Worm (Caenorhabditis elegans) whole organism, L4 larva: ENCODE measurements around the gene F44B9.8.

Source experiments
- D1046.2 ChIP-seq: fragments of 200-800 bp; sonication (Bioruptor generic); IDR thresholded peaks from 2 replicates; pipeline ENCODE4 v1.3.6; 2022; ENCODE audit warnings: missing genetic modification characterization, missing compliant biosample characterization
- F10B5.3 ChIP-seq: sonication (generic microtip); optimal IDR thresholded peaks from 2 replicates; lab custom pipeline; 2016; ENCODE audit warnings: mild to moderate bottlenecking, missing genetic modification characterization, missing compliant biosample characterization
- T20F7.1 ChIP-seq: fragments of 200-800 bp; sonication (Bioruptor generic); optimal IDR thresholded peaks from 2 replicates; lab custom pipeline; 2018; ENCODE audit warnings: mild to moderate bottlenecking, missing genetic modification characterization, missing compliant biosample characterization
- Y5F2A.4 ChIP-seq: fragments of 200-800 bp; sonication (Bioruptor generic); optimal IDR thresholded peaks from 2 replicates; lab custom pipeline; 2018; ENCODE audit warnings: mild to moderate bottlenecking, missing genetic modification characterization, missing compliant biosample characterization
- ZK546.5 ChIP-seq, 2 experiments: sonication (generic microtip); optimal IDR thresholded peaks; 2 replicates each; lab custom pipeline; 2017; ENCODE audit warnings: missing biosample characterization in 2 of 2, missing genetic modification characterization in 2 of 2
- aha-1 ChIP-seq: fragments of 150-350 bp; peaks from one replicate; lab custom pipeline; 2014; ENCODE audit warnings: missing biosample characterization, missing genetic modification characterization
- aly-2 ChIP-seq: sonication (generic microtip); optimal IDR thresholded peaks from 2 replicates; lab custom pipeline; 2018; ENCODE audit warnings: missing biosample characterization, missing genetic modification characterization
- attf-4 ChIP-seq: sonication (generic microtip); optimal IDR thresholded peaks from 3 replicates; lab custom pipeline; 2017; ENCODE audit warnings: missing biosample characterization, missing genetic modification characterization
- ceh-20 ChIP-seq: fragments of 200-800 bp; sonication (Bioruptor generic); IDR thresholded peaks from 2 replicates; pipeline ENCODE4 v1.3.6; 2022; ENCODE audit warnings: missing genetic modification reagents, missing genetic modification characterization, missing compliant biosample characterization
- ceh-28 ChIP-seq: fragments of 150-350 bp; optimal IDR thresholded peaks from 2 replicates; lab custom pipeline; 2014; ENCODE audit warnings: missing biosample characterization, missing genetic modification reagents, missing genetic modification characterization
- cey-2 ChIP-seq: sonication (generic microtip); optimal IDR thresholded peaks from 3 replicates; lab custom pipeline; 2017; ENCODE audit warnings: missing genetic modification characterization, mild to moderate bottlenecking, missing compliant biosample characterization, antibody characterized with exemption, borderline replicate concordance; ENCODE audit not compliant: insufficient read depth
- daf-12 ChIP-seq: fragments of 150-350 bp; optimal IDR thresholded peaks from 2 replicates; lab custom pipeline; 2014; ENCODE audit warnings: missing biosample characterization, missing genetic modification reagents, missing genetic modification characterization
- daf-8 ChIP-seq: fragments of 200-800 bp; sonication (Bioruptor generic); IDR thresholded peaks from 2 replicates; pipeline ENCODE4 v1.3.6; 2022; ENCODE audit warnings: missing genetic modification characterization, missing compliant biosample characterization
- dmd-6 ChIP-seq: fragments of 200-800 bp; sonication (Bioruptor generic); IDR thresholded peaks from 2 replicates; pipeline ENCODE4 v1.3.6; 2022; ENCODE audit warnings: missing genetic modification reagents, missing genetic modification characterization, missing compliant biosample characterization
- dpl-1 ChIP-seq: fragments of 150-350 bp; optimal IDR thresholded peaks from 2 replicates; lab custom pipeline; 2014; ENCODE audit warnings: missing biosample characterization, missing genetic modification reagents, missing genetic modification characterization
- dve-1 ChIP-seq: sonication (generic microtip); optimal IDR thresholded peaks from 2 replicates; lab custom pipeline; 2017; ENCODE audit warnings: antibody characterized with exemption, mild to moderate bottlenecking, missing genetic modification characterization, missing compliant biosample characterization; ENCODE audit not compliant: insufficient read depth
- fos-1 ChIP-seq: fragments of 150-350 bp; optimal IDR thresholded peaks from 2 replicates; lab custom pipeline; 2014; ENCODE audit warnings: missing biosample characterization, missing genetic modification characterization
- gei-8 ChIP-seq: fragments of 200-800 bp; sonication (Bioruptor generic); optimal IDR thresholded peaks from 2 replicates; lab custom pipeline; 2018; ENCODE audit warnings: mild to moderate bottlenecking, missing genetic modification characterization, missing compliant biosample characterization
- hif-1 ChIP-seq, 2 experiments: sonication (generic microtip); optimal IDR thresholded peaks; 2 replicates each; lab custom pipeline; 2016 to 2017; ENCODE audit warnings: missing compliant biosample characterization in 2 of 2, missing genetic modification characterization in 2 of 2, missing genetic modification reagents in 2 of 2, missing genotype in 2 of 2, mild to moderate bottlenecking in 1 of 2
- hmg-1.1 ChIP-seq: fragments of 200-800 bp; sonication (Bioruptor generic); IDR thresholded peaks from 2 replicates; pipeline ENCODE4 v1.3.6; 2022; ENCODE audit warnings: missing genetic modification reagents, missing genetic modification characterization, missing compliant biosample characterization
- jun-1 ChIP-seq: fragments of 150-350 bp; optimal IDR thresholded peaks from 2 replicates; lab custom pipeline; 2014; ENCODE audit warnings: missing biosample characterization, missing genetic modification reagents, missing genetic modification characterization
- lin-1 ChIP-seq: fragments of 200-800 bp; sonication (Bioruptor generic); IDR thresholded peaks from 2 replicates; pipeline ENCODE4 v1.3.6; 2022; ENCODE audit warnings: missing genetic modification reagents, missing genetic modification characterization, missing compliant biosample characterization
- lin-29 ChIP-seq: fragments of 200-800 bp; sonication (Bioruptor generic); IDR thresholded peaks from 2 replicates; pipeline ENCODE4 v1.3.6; 2022; ENCODE audit warnings: missing genetic modification reagents, missing genetic modification characterization, missing compliant biosample characterization
- lir-3 ChIP-seq: sonication (generic microtip); optimal IDR thresholded peaks from 2 replicates; lab custom pipeline; 2016; ENCODE audit warnings: mild to moderate bottlenecking, missing genetic modification characterization, missing compliant biosample characterization
- lsy-2 ChIP-seq, 2 experiments: fragments of 150-350 bp in 1 of 2; sonication (generic microtip) in 1 of 2; optimal IDR thresholded peaks; 2 replicates each; lab custom pipeline; 2014 to 2017; ENCODE audit warnings: missing biosample characterization in 2 of 2, missing genetic modification characterization in 2 of 2
- mxl-2 ChIP-seq: fragments of 200-800 bp; sonication (Bioruptor generic); conservative IDR thresholded peaks from 2 replicates; pipeline ENCODE4 v1.3.6; 2022; ENCODE audit warnings: missing genetic modification reagents, missing genetic modification characterization, missing compliant biosample characterization
- mxl-3 ChIP-seq: fragments of 200-800 bp; sonication (Bioruptor generic); optimal IDR thresholded peaks from 2 replicates; lab custom pipeline; 2018; ENCODE audit warnings: mild to moderate bottlenecking, missing genetic modification characterization, missing compliant biosample characterization
- nhr-111 ChIP-seq: fragments of 200-800 bp; sonication (Bioruptor generic); optimal IDR thresholded peaks from 2 replicates; lab custom pipeline; 2018; ENCODE audit warnings: mild to moderate bottlenecking, missing genetic modification characterization, missing compliant biosample characterization
- nhr-237 ChIP-seq: sonication (generic microtip); optimal IDR thresholded peaks from 2 replicates; lab custom pipeline; 2017; ENCODE audit warnings: missing biosample characterization, missing genetic modification characterization
- nhr-28 ChIP-seq: fragments of 150-350 bp; optimal IDR thresholded peaks from 2 replicates; lab custom pipeline; 2014; ENCODE audit warnings: missing biosample characterization, missing genetic modification characterization
- nhr-42 ChIP-seq: fragments of 200-800 bp; sonication (Bioruptor generic); IDR thresholded peaks from 2 replicates; pipeline ENCODE4 v1.3.6; 2022; ENCODE audit warnings: missing genetic modification characterization, missing compliant biosample characterization
- nhr-48 ChIP-seq: sonication (generic microtip); optimal IDR thresholded peaks from 2 replicates; lab custom pipeline; 2016; ENCODE audit warnings: mild to moderate bottlenecking, missing genetic modification characterization, missing compliant biosample characterization
- pha-4 ChIP-seq, 2 experiments: fragments of 150-350 bp in 1 of 2; fragments of 200-800 bp in 1 of 2; sonication (Bioruptor generic) in 1 of 2; IDR thresholded peaks in 1 of 2; optimal IDR thresholded peaks in 1 of 2; 2 replicates each; pipeline versions ENCODE4 v1.3.6 to Lab custom; 2014 to 2022; ENCODE audit warnings: missing genetic modification characterization in 2 of 2, missing genetic modification reagents in 2 of 2, missing biosample characterization in 1 of 2, missing compliant biosample characterization in 1 of 2
- sdz-12 ChIP-seq: fragments of 200-800 bp; sonication (Bioruptor generic); optimal IDR thresholded peaks from 2 replicates; lab custom pipeline; 2018; ENCODE audit warnings: mild to moderate bottlenecking, missing genetic modification characterization, missing compliant biosample characterization
- unc-130 ChIP-seq: sonication (generic microtip); optimal IDR thresholded peaks from 2 replicates; lab custom pipeline; 2016; ENCODE audit warnings: missing genetic modification reagents, missing genetic modification characterization, missing compliant biosample characterization
- vab-7 ChIP-seq: fragments of 200-800 bp; sonication (Bioruptor generic); IDR thresholded peaks from 2 replicates; pipeline ENCODE4 v1.3.6; 2022; ENCODE audit warnings: missing genetic modification reagents, missing genetic modification characterization, missing compliant biosample characterization
- zag-1 ChIP-seq: fragments of 150-350 bp; optimal IDR thresholded peaks from 2 replicates; lab custom pipeline; 2014; ENCODE audit warnings: missing biosample characterization, missing genetic modification characterization
- zfp-2 ChIP-seq: sonication (generic microtip); optimal IDR thresholded peaks from 2 replicates; lab custom pipeline; 2016; ENCODE audit warnings: mild to moderate bottlenecking, missing genetic modification characterization, missing compliant biosample characterization
- ztf-11 ChIP-seq: fragments of 150-350 bp; optimal IDR thresholded peaks from 2 replicates; lab custom pipeline; 2014; ENCODE audit warnings: missing biosample characterization, missing genetic modification characterization

Gene F44B9.8

ce11 chrIII:8036497-8036896, 7.0 kb upstream of the F44B9.8 start:
- no peak for TF ChIP-seq ztf-11
- TF ChIP-seq fos-1, result no peak
- TF ChIP-seq nhr-28 (tag; lab: Kevin White, UChicago), result peak; percentile 1

DNA sequence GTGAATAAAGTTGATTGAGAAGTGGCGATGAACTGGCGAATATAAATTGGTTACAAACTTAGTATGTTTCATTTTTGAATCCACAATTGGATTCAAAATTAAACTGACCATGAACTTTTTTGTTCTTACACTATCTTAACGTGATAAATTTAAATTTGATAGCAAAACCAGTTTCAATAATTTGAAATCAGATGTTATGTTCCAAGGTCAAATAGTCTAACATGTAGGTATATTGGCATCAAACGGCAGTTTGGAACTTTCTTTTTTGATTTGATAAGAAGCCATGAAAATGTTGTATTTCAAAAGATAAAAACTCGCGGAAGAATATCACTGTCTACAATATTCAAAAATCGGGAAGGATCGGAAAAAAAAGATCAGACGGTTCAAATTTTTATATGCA, 6.6 kb upstream of the F44B9.8 start:
- TF ChIP-seq lin-1 (GFP tag; lab: Robert Waterston, UW) (no peak), hif-1 (tag; optimal IDR thresholded peaks at IDR 0.05; lab: Kevin White, UChicago) (no peak), lin-29 (GFP tag; lab: Robert Waterston, UW) (no peak), aha-1 (tag; lab: Kevin White, UChicago) (no peak), Y5F2A.4 (GFP tag; lab: Kevin White, UChicago) (no peak), lsy-2 (tag; optimal IDR thresholded peaks at IDR 0.05; lab: Kevin White, UChicago) (no peak), unc-130 (GFP tag; lab: Kevin White, UChicago) (no peak), zfp-2 (no peak), mxl-2 (GFP tag; lab: Robert Waterston, UW) (no peak)

ce11 chrIII:8033534-8033933, 4.1 kb upstream of the F44B9.8 start, which contains the start of gene F44B9.10:
TSS of gene F44B9.10 (minus strand) at chrIII:8033634.
- TF ChIP-seq ceh-28 (tag; lab: Kevin White, UChicago) (no peak), ceh-20 (GFP tag; lab: Robert Waterston, UW) (no peak), F10B5.3 (tag; lab: Kevin White, UChicago) (no peak), nhr-111 (GFP tag; lab: Kevin White, UChicago) (no peak), dve-1 (tag; lab: Kevin White, UChicago) (no peak), dpl-1 (GFP tag; lab: Kevin White, UChicago) (no peak), ZK546.5 (tag; optimal IDR thresholded peaks at IDR 0.05; lab: Kevin White, UChicago) (no peak), mxl-3 (GFP tag; lab: Kevin White, UChicago) (no peak), jun-1 (no peak), cey-2 (no peak), pha-4 (GFP tag; IDR thresholded peaks at IDR 0.05; lab: Robert Waterston, UW) (no peak), pha-4 (tag; optimal IDR thresholded peaks at IDR 0.05; lab: Kevin White, UChicago) (no peak), lir-3 (tag; lab: Kevin White, UChicago) (no peak), zag-1 (no peak), aly-2 (tag; lab: Kevin White, UChicago) (no peak), nhr-237 (tag; lab: Kevin White, UChicago) (no peak), daf-12 (tag; lab: Kevin White, UChicago) (no peak), D1046.2 (GFP tag; lab: Robert Waterston, UW) (no peak), daf-8 (no peak), gei-8 (GFP tag; lab: Kevin White, UChicago) (no peak)

DNA sequence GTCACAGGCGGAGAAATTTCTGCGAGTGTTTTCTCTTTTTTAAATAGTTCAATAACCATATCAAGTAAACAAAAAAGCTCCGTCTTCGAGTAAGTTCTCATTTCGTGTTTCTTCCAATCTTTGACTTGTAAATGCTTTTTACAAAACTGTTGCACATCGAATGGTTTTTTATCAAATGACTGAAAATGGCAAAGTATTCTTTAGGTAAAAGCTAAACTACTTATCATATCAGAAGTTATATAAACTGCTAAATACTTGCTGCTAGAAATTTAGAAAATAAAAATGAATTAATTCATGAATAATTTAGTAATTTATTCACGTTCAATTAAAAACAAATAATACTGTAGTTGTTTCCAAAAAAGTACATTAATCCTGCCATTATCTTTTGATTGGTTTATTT, 1.5 kb upstream of the F44B9.8 start, which contains the start of gene F44B9.9:
Gene F44B9.9, minus strand, starts transcription at position 101 of the 400 bp plus-strand sequence.
- TF ChIP-seq daf-8 (no peak), hmg-1.1 (no peak), T20F7.1 (no peak), vab-7 (GFP tag; lab: Robert Waterston, UW) (no peak), D1046.2 (GFP tag; lab: Robert Waterston, UW) (no peak), aly-2 (tag; lab: Kevin White, UChicago) (no peak), nhr-48 (tag; lab: Kevin White, UChicago) (no peak), dmd-6 (no peak), nhr-42 (GFP tag; lab: Robert Waterston, UW) (no peak), sdz-12 (no peak), aha-1 (tag; lab: Kevin White, UChicago) (no peak), attf-4 (tag; lab: Kevin White, UChicago) (no peak)
